Fruit fly (Drosophila melanogaster) whole organism, embryonic: ENCODE measurements around the gene CG10116.

Experiments
- Asciz ChIP-seq: fragments of 200-800 bp; sonication (Bioruptor generic); optimal IDR thresholded peaks from 2 replicates; lab custom pipeline; 2017; ENCODE audit warnings: missing biosample characterization, mild to moderate bottlenecking, missing genetic modification characterization, missing genetic modification reagents
- Bgb ChIP-seq: fragments of 200-800 bp; sonication (Bioruptor generic); IDR thresholded peaks from 2 replicates; pipeline ENCODE4 v1.3.6; 2022; ENCODE audit warnings: missing biosample characterization, missing genetic modification characterization; ENCODE audit not compliant: partially characterized antibody
- CG10267 ChIP-seq: fragments of 200-800 bp; sonication (Bioruptor generic); optimal IDR thresholded peaks from 2 replicates; lab custom pipeline; 2018; ENCODE audit warnings: missing biosample characterization, mild to moderate bottlenecking, missing genetic modification characterization, moderate library complexity
- CG10274 ChIP-seq: fragments of 200-800 bp; sonication (Bioruptor generic); optimal IDR thresholded peaks from 3 replicates; lab custom pipeline; 2017; ENCODE audit warnings: missing biosample characterization, mild to moderate bottlenecking, missing genetic modification characterization
- CG10565 ChIP-seq: fragments of 200-800 bp; sonication (Bioruptor generic); optimal IDR thresholded peaks from 3 replicates; lab custom pipeline; 2016; ENCODE audit warnings: missing biosample characterization, mild to moderate bottlenecking, missing genetic modification characterization
- CG11695 ChIP-seq: fragments of 200-800 bp; sonication (Bioruptor generic); IDR thresholded peaks from 3 replicates; pipeline ENCODE4 v1.3.6; 2022; ENCODE audit warnings: missing biosample characterization, missing genetic modification characterization
- CG1792 ChIP-seq: fragments of 200-800 bp; sonication (Bioruptor generic); optimal IDR thresholded peaks from 2 replicates; lab custom pipeline; 2016; ENCODE audit warnings: missing biosample characterization, missing genetic modification characterization
- CG18011 ChIP-seq: fragments of 200-800 bp; sonication (Bioruptor generic); optimal IDR thresholded peaks from 2 replicates; lab custom pipeline; 2017; ENCODE audit warnings: missing biosample characterization, missing genetic modification characterization, mild to moderate bottlenecking, moderate library complexity, missing genotype
- CG3281 ChIP-seq: fragments of 200-800 bp; sonication (Bioruptor generic); optimal IDR thresholded peaks from 3 replicates; lab custom pipeline; 2017; ENCODE audit warnings: missing biosample characterization, mild to moderate bottlenecking, missing genetic modification characterization
- CG4360 ChIP-seq: fragments of 200-800 bp; sonication (Bioruptor generic); IDR thresholded peaks from 2 replicates; pipeline ENCODE4 v1.3.6; 2022; ENCODE audit warnings: missing biosample characterization, missing genetic modification characterization
- CG43689 ChIP-seq: fragments of 200-800 bp; sonication (Bioruptor generic); IDR thresholded peaks from 2 replicates; pipeline ENCODE4 v1.3.6; 2022; ENCODE audit warnings: missing biosample characterization, missing genetic modification characterization
- CG5245 ChIP-seq: fragments of 200-800 bp; sonication (Bioruptor generic); optimal IDR thresholded peaks from 3 replicates; lab custom pipeline; 2016; ENCODE audit warnings: missing biosample characterization, missing genetic modification characterization
- CG7357 ChIP-seq: fragments of 200-800 bp; sonication (Bioruptor generic); IDR thresholded peaks from 3 replicates; pipeline ENCODE4 v1.3.6; 2022; ENCODE audit warnings: missing biosample characterization, missing genetic modification characterization
- CG7928 ChIP-seq: fragments of 200-800 bp; sonication (Bioruptor generic); optimal IDR thresholded peaks from 2 replicates; lab custom pipeline; 2017; ENCODE audit warnings: missing biosample characterization, mild to moderate bottlenecking, missing genetic modification characterization
- CG9817 ChIP-seq: fragments of 200-800 bp; sonication (Bioruptor generic); optimal IDR thresholded peaks from 2 replicates; lab custom pipeline; 2018; ENCODE audit warnings: missing biosample characterization, mild to moderate bottlenecking, missing genetic modification characterization, moderate library complexity
- CHES-1-like ChIP-seq: fragments of 200-800 bp; sonication (Bioruptor generic); optimal IDR thresholded peaks from 2 replicates; lab custom pipeline; 2016; ENCODE audit warnings: missing biosample characterization, missing genetic modification characterization
- CoRest ChIP-seq: fragments of 200-800 bp; sonication (Bioruptor generic); optimal IDR thresholded peaks from 3 replicates; lab custom pipeline; 2018; ENCODE audit warnings: missing biosample characterization, mild to moderate bottlenecking, missing genetic modification characterization, moderate library complexity
- D19A ChIP-seq: fragments of 200-800 bp; optimal IDR thresholded peaks from 3 replicates; lab custom pipeline; 2019; ENCODE audit warnings: missing biosample characterization, mild to moderate bottlenecking, missing genetic modification characterization, moderate library complexity
- Eip74EF ChIP-seq, 2 experiments: fragments of 200-800 bp in 1 of 2; fragments of >200 bp in 1 of 2; sonication (Bioruptor generic) in 1 of 2; optimal IDR thresholded peaks; 2 replicates each; lab custom pipeline; 2017 to 2019; ENCODE audit warnings: missing biosample characterization in 2 of 2, missing genetic modification characterization in 2 of 2, mild to moderate bottlenecking in 1 of 2, moderate library complexity in 1 of 2
- Ets65A ChIP-seq: fragments of 200-800 bp; sonication (Bioruptor generic); peaks from one replicate; lab custom pipeline; 2016; ENCODE audit warnings: missing biosample characterization, missing genetic modification characterization
- Gsc ChIP-seq: fragments of 200-800 bp; sonication (Bioruptor generic); IDR thresholded peaks from 2 replicates; pipeline ENCODE4 v1.3.6; 2022; ENCODE audit warnings: missing biosample characterization, missing genetic modification characterization
- Hr39 ChIP-seq: fragments of >200 bp; optimal IDR thresholded peaks from 2 replicates; lab custom pipeline; 2017
- Nf-YC ChIP-seq: fragments of 200-800 bp; optimal IDR thresholded peaks from 3 replicates; lab custom pipeline; 2019; ENCODE audit warnings: missing biosample characterization, mild to moderate bottlenecking, missing genetic modification characterization, moderate library complexity
- NfI ChIP-seq: fragments of 200-800 bp; sonication (Bioruptor generic); optimal IDR thresholded peaks from 3 replicates; lab custom pipeline; 2018; ENCODE audit warnings: missing biosample characterization, mild to moderate bottlenecking, missing genetic modification characterization, moderate library complexity
- Rfx ChIP-seq: fragments of 200-800 bp; sonication (Bioruptor generic); IDR thresholded peaks from 2 replicates; pipeline ENCODE4 v1.3.6; 2022; ENCODE audit warnings: missing biosample characterization, missing genetic modification characterization
- Scr ChIP-seq: fragments of 200-800 bp; sonication (Bioruptor generic); IDR thresholded peaks from 2 replicates; pipeline ENCODE4 v1.3.6; 2022; ENCODE audit warnings: missing biosample characterization, missing genetic modification characterization; ENCODE audit not compliant: partially characterized antibody
- Vsx1 ChIP-seq: fragments of 200-800 bp; sonication (Bioruptor generic); optimal IDR thresholded peaks from 2 replicates; lab custom pipeline; 2017; ENCODE audit warnings: missing biosample characterization, mild to moderate bottlenecking, missing genetic modification characterization, missing genetic modification reagents
- Xrp1 ChIP-seq: fragments of 200-800 bp; sonication (Bioruptor generic); IDR thresholded peaks from 2 replicates; pipeline ENCODE4 v1.3.6; 2022; ENCODE audit warnings: missing biosample characterization, missing genetic modification characterization
- ac ChIP-seq: fragments of 200-800 bp; sonication (Bioruptor generic); optimal IDR thresholded peaks from 3 replicates; lab custom pipeline; 2017; ENCODE audit warnings: missing biosample characterization, mild to moderate bottlenecking, missing genetic modification characterization
- cg ChIP-seq: fragments of 200-800 bp; sonication (Bioruptor generic); optimal IDR thresholded peaks from 3 replicates; lab custom pipeline; 2019; ENCODE audit warnings: missing biosample characterization, mild to moderate bottlenecking, missing genetic modification characterization, moderate library complexity
- ci ChIP-seq: fragments of 200-800 bp; sonication (Bioruptor generic); IDR thresholded peaks from 3 replicates; pipeline ENCODE4 v1.3.6; 2022; ENCODE audit warnings: missing biosample characterization, missing genetic modification characterization
- corto ChIP-seq: fragments of 200-800 bp; sonication (Bioruptor generic); optimal IDR thresholded peaks from 2 replicates; lab custom pipeline; 2016; ENCODE audit warnings: missing biosample characterization, mild to moderate bottlenecking, missing genetic modification characterization, moderate library complexity
- crp ChIP-seq, 2 experiments: fragments of 200-800 bp; sonication (Bioruptor generic); optimal IDR thresholded peaks; 2 replicates in 1 of 2; 3 replicates in 1 of 2; lab custom pipeline; 2017; ENCODE audit warnings: missing biosample characterization in 2 of 2, missing genetic modification characterization in 2 of 2, mild to moderate bottlenecking in 1 of 2, moderate library complexity in 1 of 2
- dpn ChIP-seq, 2 experiments: fragments of 200-800 bp; sonication (Bioruptor generic); optimal IDR thresholded peaks; 3 replicates each; lab custom pipeline; 2016; ENCODE audit warnings: missing biosample characterization in 2 of 2, missing genetic modification characterization in 2 of 2
- ems ChIP-seq: fragments of 200-800 bp; sonication (Bioruptor generic); optimal IDR thresholded peaks from 3 replicates; lab custom pipeline; 2016; ENCODE audit warnings: missing biosample characterization, missing genetic modification characterization
- eyg ChIP-seq: fragments of 200-800 bp; sonication (Bioruptor generic); optimal IDR thresholded peaks from 3 replicates; lab custom pipeline; 2016; ENCODE audit warnings: missing biosample characterization, missing genetic modification characterization
- kah ChIP-seq: fragments of 200-800 bp; sonication (Bioruptor generic); optimal IDR thresholded peaks from 2 replicates; lab custom pipeline; 2018; ENCODE audit warnings: missing biosample characterization, mild to moderate bottlenecking, missing genetic modification characterization
- lola ChIP-seq, 3 experiments: fragments of >200 bp in 2 of 3; fragments of 200-800 bp in 1 of 3; sonication (Bioruptor generic) in 1 of 3; optimal IDR thresholded peaks; 2 replicates each; lab custom pipeline; 2017 to 2019; ENCODE audit warnings: missing biosample characterization in 3 of 3, missing genetic modification characterization in 3 of 3, mild to moderate bottlenecking in 1 of 3, moderate library complexity in 1 of 3
- luna ChIP-seq: fragments of 200-800 bp; sonication (Bioruptor generic); optimal IDR thresholded peaks from 2 replicates; lab custom pipeline; 2016; ENCODE audit warnings: missing biosample characterization, missing genetic modification characterization
- mirr ChIP-seq: fragments of 200-800 bp; sonication (Bioruptor generic); optimal IDR thresholded peaks from 3 replicates; lab custom pipeline; 2018; ENCODE audit warnings: missing biosample characterization, mild to moderate bottlenecking, missing genetic modification characterization
- p53 ChIP-seq: fragments of 200-800 bp; sonication (Bioruptor generic); optimal IDR thresholded peaks from 2 replicates; lab custom pipeline; 2016; ENCODE audit warnings: missing biosample characterization, missing genetic modification characterization
- pb ChIP-seq: fragments of 200-800 bp; sonication (Bioruptor generic); optimal IDR thresholded peaks from 3 replicates; lab custom pipeline; 2016; ENCODE audit warnings: missing biosample characterization, missing genetic modification characterization
- pho ChIP-seq: fragments of 200-800 bp; sonication (Bioruptor generic); optimal IDR thresholded peaks from 2 replicates; lab custom pipeline; 2016; ENCODE audit warnings: missing biosample characterization, missing genetic modification characterization
- ro ChIP-seq: fragments of 200-800 bp; sonication (Bioruptor generic); IDR thresholded peaks from 2 replicates; pipeline ENCODE4 v1.3.6; 2022; ENCODE audit warnings: missing biosample characterization, missing genetic modification characterization
- sc ChIP-seq, 3 experiments: fragments of >200 bp in 2 of 3; fragments of 200-800 bp in 1 of 3; sonication (Bioruptor generic) in 1 of 3; optimal IDR thresholded peaks; 2 replicates in 2 of 3; 3 replicates in 1 of 3; lab custom pipeline; 2017; ENCODE audit warnings: mild to moderate bottlenecking in 1 of 3, missing biosample characterization in 1 of 3, missing genetic modification characterization in 1 of 3, missing genetic modification reagents in 1 of 3
- sna ChIP-seq: fragments of 200-800 bp; sonication (Bioruptor generic); IDR thresholded peaks from 2 replicates; pipeline ENCODE4 v1.3.6; 2022; ENCODE audit warnings: missing biosample characterization, missing genetic modification characterization; ENCODE audit not compliant: partially characterized antibody
- tin ChIP-seq: fragments of 200-800 bp; sonication (Bioruptor generic); optimal IDR thresholded peaks from 3 replicates; lab custom pipeline; 2016; ENCODE audit warnings: missing biosample characterization, missing genetic modification characterization
- vnd ChIP-seq: fragments of 200-800 bp; sonication (Bioruptor generic); IDR thresholded peaks from 3 replicates; pipeline ENCODE4 v1.3.6; 2022; ENCODE audit warnings: missing biosample characterization, missing genetic modification characterization; ENCODE audit not compliant: partially characterized antibody

Gene CG10116

dm6 chr3L:13486041-13486859 lies 29.2 kb upstream of the CG10116 start, which contains the start of the genes Abp1 and Tgi (continued):
- no peak for TF ChIP-seq CG11695 (GFP tag; lab: Robert Waterston, UW)
- TF ChIP-seq vnd (GFP tag; lab: Robert Waterston, UW): peak; percentile 66
- TF ChIP-seq CG3281: no peak
- TF ChIP-seq p53 (GFP tag; lab: Kevin White, UChicago): no peak
- TF ChIP-seq CG7928 (GFP tag; lab: Kevin White, UChicago): no peak
- TF ChIP-seq ac (GFP tag; lab: Kevin White, UChicago): no peak
- peak; percentile 93 for TF ChIP-seq CG10267
- no peak for TF ChIP-seq CG10565 (GFP tag; lab: Kevin White, UChicago)
- TF ChIP-seq CG1792 (GFP tag; lab: Kevin White, UChicago): no peak
- no peak for TF ChIP-seq CG18011 (GFP tag; lab: Kevin White, UChicago)
- no peak for TF ChIP-seq pb (GFP tag; lab: Kevin White, UChicago)
- no peak for TF ChIP-seq CG5245 (GFP tag; lab: Kevin White, UChicago)
- no peak for TF ChIP-seq Vsx1 (GFP tag; lab: Kevin White, UChicago)
- TF ChIP-seq CG9817: peak; percentile 36
- no peak for TF ChIP-seq luna
- no peak for TF ChIP-seq mirr (GFP tag; lab: Kevin White, UChicago)
- no peak for TF ChIP-seq Gsc (GFP tag; lab: Robert Waterston, UW)
- TF ChIP-seq Hr39 (lab: Kevin White, UChicago): no peak
- peak; percentile 45; the same call in 1 of the 2 replicates for TF ChIP-seq sna (GFP tag; lab: Robert Waterston, UW)
- TF ChIP-seq CG10274: no peak
- TF ChIP-seq ro (GFP tag; lab: Robert Waterston, UW): no peak
- TF ChIP-seq NfI: peak; percentile 26
- TF ChIP-seq lola (GFP tag; optimal IDR thresholded peaks at IDR 0.05; lab: Kevin White, UChicago): peak in 1 of 3 experiments; percentile 37
- peak; percentile 25 for TF ChIP-seq tin (GFP tag; lab: Kevin White, UChicago)
- TF ChIP-seq Xrp1 (GFP tag; lab: Robert Waterston, UW): no peak
- TF ChIP-seq ems (GFP tag; lab: Kevin White, UChicago): no peak
- 0 out of 3 replicates have a peak, but pooled peaks have one; percentile 42 for TF ChIP-seq ci
- TF ChIP-seq Nf-YC: no peak
- no peak for TF ChIP-seq CG7357 (GFP tag; lab: Robert Waterston, UW)
- TF ChIP-seq CG4360 (GFP tag; lab: Robert Waterston, UW): peak; percentile 75
- no peak for TF ChIP-seq corto
- TF ChIP-seq cg (GFP tag; lab: Kevin White, UChicago): peak; percentile 69
- TF ChIP-seq kah (GFP tag; lab: Kevin White, UChicago): no peak
- peak; percentile 66 for TF ChIP-seq CoRest (tag; lab: Kevin White, UChicago)
- TF ChIP-seq pho (GFP tag; lab: Kevin White, UChicago): peak; percentile 46
- no peak for TF ChIP-seq eyg (GFP tag; lab: Kevin White, UChicago)
- TF ChIP-seq crp (GFP tag; optimal IDR thresholded peaks at IDR 0.05; lab: Kevin White, UChicago): no peak
- peak; percentile 47 for TF ChIP-seq CHES-1-like (GFP tag; lab: Kevin White, UChicago)
- TF ChIP-seq D19A (tag; lab: Kevin White, UChicago): no peak
- TF ChIP-seq Asciz (GFP tag; lab: Kevin White, UChicago): no peak
- TF ChIP-seq Ets65A (GFP tag; lab: Kevin White, UChicago): peak; percentile 86
- peak; percentile 83 for TF ChIP-seq Scr (GFP tag; lab: Robert Waterston, UW)
- TF ChIP-seq Rfx (GFP tag; lab: Robert Waterston, UW): peak; percentile 76
- no peak for TF ChIP-seq CG43689 (GFP tag; lab: Robert Waterston, UW)
- TF ChIP-seq dpn (GFP tag; optimal IDR thresholded peaks at IDR 0.05; lab: Kevin White, UChicago): peak; percentile 27 to 67
- no peak for TF ChIP-seq sc (optimal IDR thresholded peaks at IDR 0.05; lab: Kevin White, UChicago)
- TF ChIP-seq sc (GFP tag; optimal IDR thresholded peaks at IDR 0.05; lab: Kevin White, UChicago): no peak
- TF ChIP-seq Eip74EF (GFP tag; optimal IDR thresholded peaks at IDR 0.05; lab: Kevin White, UChicago): no peak
- peak; percentile 93 for TF ChIP-seq Bgb
